Worm (Caenorhabditis elegans) whole organism, L3 larva: ENCODE data around the gene C13G5.2.

Experiments
- aly-2 ChIP-seq: fragments of 150-350 bp; optimal IDR thresholded peaks from 2 replicates; lab custom pipeline; 2014; ENCODE audit warnings: missing biosample characterization, missing genetic modification characterization
- ceh-16 ChIP-seq: sonication (generic microtip); optimal IDR thresholded peaks from 2 replicates; lab custom pipeline; 2017; ENCODE audit warnings: missing biosample characterization, missing genetic modification characterization
- ceh-28 ChIP-seq: fragments of 150-350 bp; optimal IDR thresholded peaks from 2 replicates; lab custom pipeline; 2014; ENCODE audit warnings: missing biosample characterization, missing genetic modification reagents, missing genetic modification characterization
- elt-2 ChIP-seq: sonication (generic microtip); optimal IDR thresholded peaks from 2 replicates; lab custom pipeline; 2016; ENCODE audit warnings: missing genetic modification reagents, mild to moderate bottlenecking, missing genetic modification characterization, missing compliant biosample characterization
- fos-1 ChIP-seq: fragments of 150-350 bp; optimal IDR thresholded peaks from 2 replicates; lab custom pipeline; 2014; ENCODE audit warnings: missing biosample characterization, missing genetic modification characterization
- nhr-12 ChIP-seq: fragments of 150-350 bp; optimal IDR thresholded peaks from 2 replicates; lab custom pipeline; 2014; ENCODE audit warnings: missing biosample characterization, missing genetic modification characterization
- nhr-43 ChIP-seq: sonication (generic microtip); optimal IDR thresholded peaks from 2 replicates; lab custom pipeline; 2016; ENCODE audit warnings: mild to moderate bottlenecking, missing genetic modification characterization, missing compliant biosample characterization; ENCODE audit not compliant: poor library complexity, severe bottlenecking
- pha-4 ChIP-seq: fragments of 150-350 bp; optimal IDR thresholded peaks from 2 replicates; lab custom pipeline; 2014; ENCODE audit warnings: missing biosample characterization, missing genetic modification reagents, missing genetic modification characterization
- pqm-1 ChIP-seq: fragments of 150-350 bp; optimal IDR thresholded peaks from 2 replicates; lab custom pipeline; 2017; ENCODE audit warnings: missing biosample characterization, missing genetic modification characterization, inconsistent platforms
- sea-2 ChIP-seq: fragments of 150-350 bp; sonication (generic microtip); optimal IDR thresholded peaks from 4 replicates; lab custom pipeline; 2014; ENCODE audit warnings: missing biosample characterization, missing genetic modification reagents, missing genetic modification characterization
- zag-1 ChIP-seq: fragments of 150-350 bp; optimal IDR thresholded peaks from 2 replicates; lab custom pipeline; 2014; ENCODE audit warnings: missing biosample characterization, missing genetic modification characterization
- ztf-11 ChIP-seq: fragments of 150-350 bp; optimal IDR thresholded peaks from 2 replicates; lab custom pipeline; 2014; ENCODE audit warnings: missing biosample characterization, missing genetic modification characterization

ce11 chrIII:8655412-8655811 lies 37.1 kb upstream of the C13G5.2 start:
- TF ChIP-seq ceh-28 (tag; lab: Kevin White, UChicago) (no peak), ceh-16 (no peak), fos-1 (tag; lab: Kevin White, UChicago) (no peak), ztf-11 (tag; lab: Kevin White, UChicago) (no peak), nhr-43 (tag; lab: Kevin White, UChicago) (no peak), nhr-12 (tag; lab: Kevin White, UChicago) (no peak), pha-4 (no peak), zag-1 (tag; lab: Kevin White, UChicago) (no peak), aly-2 (tag; lab: Kevin White, UChicago) (no peak), sea-2 (no peak), elt-2 (tag; lab: Kevin White, UChicago) (no peak), pqm-1 (tag; lab: Kevin White, UChicago) (no peak)
